Worm (Caenorhabditis elegans) whole organism, L2 larva: ENCODE data around the gene srb-11.

ENCODE experiments used
- F13H6.1 ChIP-seq: sonication (generic microtip); optimal IDR thresholded peaks from 2 replicates; lab custom pipeline; 2016; ENCODE audit warnings: missing genetic modification characterization, missing compliant biosample characterization
- R02D3.7 ChIP-seq: fragments of 150-350 bp; optimal IDR thresholded peaks from 2 replicates; lab custom pipeline; 2014; ENCODE audit warnings: missing biosample characterization, missing genetic modification characterization
- Y55F3AM.14 ChIP-seq: fragments of 200-800 bp; sonication (Bioruptor generic); optimal IDR thresholded peaks from 2 replicates; lab custom pipeline; 2018; ENCODE audit warnings: mild to moderate bottlenecking, missing genetic modification characterization, missing compliant biosample characterization
- ZK546.5 ChIP-seq: sonication (generic microtip); optimal IDR thresholded peaks from 2 replicates; lab custom pipeline; 2017; ENCODE audit warnings: missing biosample characterization, missing genetic modification characterization
- alr-1 ChIP-seq: fragments of 150-350 bp; optimal IDR thresholded peaks from 2 replicates; lab custom pipeline; 2014; ENCODE audit warnings: missing biosample characterization, missing genetic modification characterization
- aly-2 ChIP-seq: fragments of 150-350 bp; optimal IDR thresholded peaks from 2 replicates; lab custom pipeline; 2014; ENCODE audit warnings: missing biosample characterization, missing genetic modification characterization
- ama-1 ChIP-seq: fragments of 150-350 bp; optimal IDR thresholded peaks from 2 replicates; lab custom pipeline; 2018; ENCODE audit warnings: inconsistent platforms
- blmp-1 ChIP-seq: sonication (generic microtip); optimal IDR thresholded peaks from 2 replicates; lab custom pipeline; 2017; ENCODE audit warnings: missing genetic modification characterization, mild to moderate bottlenecking, missing compliant biosample characterization, antibody characterized with exemption, moderate library complexity; ENCODE audit not compliant: insufficient read depth
- ceh-16 ChIP-seq: fragments of 150-350 bp; optimal IDR thresholded peaks from 2 replicates; lab custom pipeline; 2014; ENCODE audit warnings: missing biosample characterization, missing genetic modification characterization
- ceh-82 ChIP-seq: fragments of 150-350 bp; optimal IDR thresholded peaks from 2 replicates; lab custom pipeline; 2014; ENCODE audit warnings: missing biosample characterization, missing genetic modification characterization
- crh-2 ChIP-seq: sonication (generic microtip); optimal IDR thresholded peaks from 2 replicates; lab custom pipeline; 2017; ENCODE audit warnings: missing biosample characterization, missing genetic modification characterization
- dmd-4 ChIP-seq: sonication (generic microtip); optimal IDR thresholded peaks from 2 replicates; lab custom pipeline; 2017; ENCODE audit warnings: missing biosample characterization, missing genetic modification characterization
- egl-27 ChIP-seq: sonication (generic microtip); optimal IDR thresholded peaks from 3 replicates; lab custom pipeline; 2017; ENCODE audit warnings: missing biosample characterization, missing genetic modification reagents, missing genetic modification characterization
- elt-1 ChIP-seq: fragments of 150-350 bp; optimal IDR thresholded peaks from 2 replicates; lab custom pipeline; 2014; ENCODE audit warnings: missing biosample characterization, missing genetic modification characterization
- elt-3 ChIP-seq: sonication (generic microtip); optimal IDR thresholded peaks from 2 replicates; lab custom pipeline; 2017; ENCODE audit warnings: missing biosample characterization, missing genetic modification characterization
- fos-1 ChIP-seq: fragments of 150-350 bp; optimal IDR thresholded peaks from 2 replicates; lab custom pipeline; 2014; ENCODE audit warnings: missing biosample characterization, missing genetic modification characterization
- gmeb-1 ChIP-seq: fragments of 150-350 bp; optimal IDR thresholded peaks from 2 replicates; lab custom pipeline; 2014; ENCODE audit warnings: missing biosample characterization, missing genetic modification characterization
- lin-11 ChIP-seq: fragments of 150-350 bp; sonication (generic microtip); optimal IDR thresholded peaks from 2 replicates; lab custom pipeline; 2014; ENCODE audit warnings: missing biosample characterization, missing genetic modification characterization, inconsistent platforms, mixed read lengths
- lin-13 ChIP-seq: fragments of 150-350 bp; optimal IDR thresholded peaks from 2 replicates; lab custom pipeline; 2014; ENCODE audit warnings: missing biosample characterization, missing genetic modification reagents, missing genetic modification characterization
- lin-39 ChIP-seq: fragments of 150-350 bp; optimal IDR thresholded peaks from 2 replicates; lab custom pipeline; 2014; ENCODE audit warnings: missing biosample characterization, missing genetic modification reagents, missing genetic modification characterization
- lsy-2 ChIP-seq, 2 experiments: fragments of 150-350 bp in 1 of 2; sonication (generic microtip) in 1 of 2; optimal IDR thresholded peaks; 2 replicates each; lab custom pipeline; 2014 to 2017; ENCODE audit warnings: missing biosample characterization in 2 of 2, missing genetic modification characterization in 2 of 2
- mab-5 ChIP-seq: fragments of 150-350 bp; optimal IDR thresholded peaks from 2 replicates; lab custom pipeline; 2014; ENCODE audit warnings: missing biosample characterization, missing genetic modification characterization
- mbf-1 ChIP-seq: sonication (generic microtip); optimal IDR thresholded peaks from 2 replicates; lab custom pipeline; 2017; ENCODE audit warnings: missing biosample characterization, missing genetic modification characterization
- mdl-1 ChIP-seq, 2 experiments: fragments of 150-350 bp in 1 of 2; sonication (generic microtip) in 1 of 2; optimal IDR thresholded peaks; 2 replicates each; lab custom pipeline; 2017; ENCODE audit warnings: missing biosample characterization in 2 of 2, missing genetic modification characterization in 2 of 2
- nhr-10 ChIP-seq: sonication (generic microtip); optimal IDR thresholded peaks from 2 replicates; lab custom pipeline; 2017; ENCODE audit warnings: missing biosample characterization, missing genetic modification characterization
- nhr-11 ChIP-seq: fragments of 150-350 bp; optimal IDR thresholded peaks from 2 replicates; lab custom pipeline; 2014; ENCODE audit warnings: missing biosample characterization, missing genetic modification characterization
- nhr-12 ChIP-seq: fragments of 150-350 bp; optimal IDR thresholded peaks from 2 replicates; lab custom pipeline; 2014; ENCODE audit warnings: missing biosample characterization, missing genetic modification characterization
- nhr-129 ChIP-seq: fragments of 150-350 bp; optimal IDR thresholded peaks from 2 replicates; lab custom pipeline; 2014; ENCODE audit warnings: missing biosample characterization, missing genetic modification characterization
- nhr-23 ChIP-seq: fragments of 150-350 bp; optimal IDR thresholded peaks from 2 replicates; lab custom pipeline; 2014; ENCODE audit warnings: missing biosample characterization, missing genetic modification reagents, missing genetic modification characterization
- nhr-237 ChIP-seq: fragments of 150-350 bp; optimal IDR thresholded peaks from 2 replicates; lab custom pipeline; 2014; ENCODE audit warnings: missing biosample characterization, missing genetic modification characterization
- nhr-25 ChIP-seq: fragments of 150-350 bp; sonication (generic microtip); optimal IDR thresholded peaks from 3 replicates; lab custom pipeline; 2014; ENCODE audit warnings: missing biosample characterization, missing genetic modification characterization
- nhr-6 ChIP-seq: fragments of 150-350 bp; optimal IDR thresholded peaks from 2 replicates; lab custom pipeline; 2014; ENCODE audit warnings: missing biosample characterization, missing genetic modification characterization
- nhr-77 ChIP-seq: fragments of 150-350 bp; optimal IDR thresholded peaks from 2 replicates; lab custom pipeline; 2014; ENCODE audit warnings: missing biosample characterization, missing genetic modification characterization
- peb-1 ChIP-seq: fragments of 150-350 bp; optimal IDR thresholded peaks from 2 replicates; lab custom pipeline; 2014; ENCODE audit warnings: missing biosample characterization, missing genetic modification characterization
- sem-4 ChIP-seq: fragments of 150-350 bp; optimal IDR thresholded peaks from 2 replicates; lab custom pipeline; 2014; ENCODE audit warnings: missing biosample characterization, missing genetic modification reagents, missing genetic modification characterization
- skn-1 ChIP-seq: sonication (generic microtip); optimal IDR thresholded peaks from 2 replicates; lab custom pipeline; 2017; ENCODE audit warnings: missing biosample characterization, missing genetic modification characterization
- sma-3 ChIP-seq: sonication (generic microtip); optimal IDR thresholded peaks from 2 replicates; lab custom pipeline; 2016; ENCODE audit warnings: missing genetic modification reagents, missing genetic modification characterization, missing compliant biosample characterization
- sma-9 ChIP-seq, 2 experiments: fragments of 150-350 bp in 1 of 2; sonication (generic microtip) in 1 of 2; optimal IDR thresholded peaks; 2 replicates each; lab custom pipeline; 2014 to 2016; ENCODE audit warnings: missing genetic modification characterization in 2 of 2, mild to moderate bottlenecking in 1 of 2, missing biosample characterization in 1 of 2, missing compliant biosample characterization in 1 of 2, missing genetic modification reagents in 1 of 2, moderate library complexity in 1 of 2
- snpc-4 ChIP-seq: fragments of 150-350 bp; optimal IDR thresholded peaks from 2 replicates; lab custom pipeline; 2014; ENCODE audit warnings: missing biosample characterization, missing genetic modification characterization
- unc-39 ChIP-seq: fragments of 150-350 bp; optimal IDR thresholded peaks from 2 replicates; lab custom pipeline; 2014; ENCODE audit warnings: missing biosample characterization, missing genetic modification characterization
- unc-55 ChIP-seq: fragments of 150-350 bp; sonication (generic microtip); optimal IDR thresholded peaks from 3 replicates; lab custom pipeline; 2014; ENCODE audit warnings: missing biosample characterization, missing genetic modification reagents, missing genetic modification characterization
- zag-1 ChIP-seq: fragments of 150-350 bp; optimal IDR thresholded peaks from 2 replicates; lab custom pipeline; 2014; ENCODE audit warnings: missing biosample characterization, missing genetic modification characterization
- ztf-1 ChIP-seq: fragments of 200-800 bp; sonication (Bioruptor generic); conservative IDR thresholded peaks from 2 replicates; pipeline ENCODE4 v1.3.6; 2022; ENCODE audit warnings: missing genetic modification characterization, missing compliant biosample characterization
- ztf-11 ChIP-seq: sonication (generic microtip); optimal IDR thresholded peaks from 2 replicates; lab custom pipeline; 2017; ENCODE audit warnings: missing biosample characterization, missing genetic modification characterization
- ztf-4 ChIP-seq: fragments of 150-350 bp; optimal IDR thresholded peaks from 2 replicates; lab custom pipeline; 2014; ENCODE audit warnings: missing biosample characterization, missing genetic modification characterization

Gene srb-11

ce11 chrIII:6464113-6464571 is 28.6 kb downstream of the srb-11 start (continued):
- peak; percentile 65 for TF ChIP-seq blmp-1 (tag; lab: Kevin White, UChicago)
- peak; percentile 89 for TF ChIP-seq Y55F3AM.14 (GFP tag; lab: Kevin White, UChicago)
- TF ChIP-seq elt-3 (tag; lab: Kevin White, UChicago) = no peak
- peak; percentile 10 for TF ChIP-seq nhr-6 (tag; lab: Kevin White, UChicago)
- TF ChIP-seq ceh-16 (tag; lab: Kevin White, UChicago) = peak; percentile 62
- TF ChIP-seq R02D3.7 (tag; lab: Kevin White, UChicago) = no peak
- TF ChIP-seq ztf-4 = peak; percentile 43
- TF ChIP-seq zag-1 (tag; lab: Kevin White, UChicago) = peak; percentile 73
- peak; percentile 83 for TF ChIP-seq nhr-129 (tag; lab: Kevin White, UChicago)
- TF ChIP-seq ama-1 (lab: Kevin White, UChicago) = peak; percentile 85
- TF ChIP-seq ceh-82 (tag; lab: Kevin White, UChicago) = peak; percentile 66
- peak; percentile 85 to 92 for TF ChIP-seq mdl-1 (tag; optimal IDR thresholded peaks at IDR 0.05; lab: Kevin White, UChicago)

ce11 chrIII:6463679-6464078 is 29.0 kb downstream of the srb-11 start, which contains the start of gene dlc-1:
Gene dlc-1 (minus strand): TSS chrIII:6463779.
- no peak for TF ChIP-seq mab-5 (tag; lab: Kevin White, UChicago)
- no peak for TF ChIP-seq nhr-23 (tag; lab: Kevin White, UChicago)
- TF ChIP-seq ztf-1 (GFP tag; lab: Robert Waterston, UW) = no peak
- TF ChIP-seq ztf-11 (tag; lab: Kevin White, UChicago) = no peak
- TF ChIP-seq skn-1 = no peak
- TF ChIP-seq blmp-1 (tag; lab: Kevin White, UChicago) = no peak
- TF ChIP-seq crh-2 (tag; lab: Kevin White, UChicago) = no peak
- no peak for TF ChIP-seq lin-39 (tag; lab: Kevin White, UChicago)
- TF ChIP-seq alr-1 (tag; lab: Kevin White, UChicago) = no peak
- TF ChIP-seq R02D3.7 (tag; lab: Kevin White, UChicago) = no peak
- no peak for TF ChIP-seq peb-1
- TF ChIP-seq ZK546.5 = no peak
- TF ChIP-seq sma-9 (GFP tag; optimal IDR thresholded peaks at IDR 0.05; lab: Kevin White, UChicago) = no peak
- no peak for TF ChIP-seq sma-9 (tag; optimal IDR thresholded peaks at IDR 0.05; lab: Kevin White, UChicago)
- TF ChIP-seq, all 48 proteins: peak for 0

ce11 chrIII:6462610-6463009 is 30.1 kb downstream of the srb-11 start, which contains the start of gene T26A5.8:
Gene T26A5.8 (minus strand): TSS chrIII:6462856.
- TF ChIP-seq blmp-1 (tag; lab: Kevin White, UChicago) = no peak
- peak; percentile 19 for TF ChIP-seq nhr-6 (tag; lab: Kevin White, UChicago)
- no peak for TF ChIP-seq sma-9 (GFP tag; optimal IDR thresholded peaks at IDR 0.05; lab: Kevin White, UChicago)
- TF ChIP-seq sma-9 (tag; optimal IDR thresholded peaks at IDR 0.05; lab: Kevin White, UChicago) = no peak
- TF ChIP-seq sma-3 (GFP tag; lab: Kevin White, UChicago) = peak; percentile 45
- TF ChIP-seq lin-39 (tag; lab: Kevin White, UChicago) = no peak
- peak; percentile 10 for TF ChIP-seq crh-2 (tag; lab: Kevin White, UChicago)
- TF ChIP-seq alr-1 (tag; lab: Kevin White, UChicago) = no peak
- TF ChIP-seq peb-1 = no peak
- TF ChIP-seq ztf-1 (GFP tag; lab: Robert Waterston, UW) = no peak
- TF ChIP-seq gmeb-1 (tag; lab: Kevin White, UChicago) = no peak
- peak; percentile 25 for TF ChIP-seq nhr-129 (tag; lab: Kevin White, UChicago)
- no peak for TF ChIP-seq ceh-16 (tag; lab: Kevin White, UChicago)
- TF ChIP-seq nhr-25 (tag; lab: Kevin White, UChicago) = no peak
- no peak for TF ChIP-seq mab-5 (tag; lab: Kevin White, UChicago)
- TF ChIP-seq mdl-1 (tag; optimal IDR thresholded peaks at IDR 0.05; lab: Kevin White, UChicago) = no peak
- no peak for TF ChIP-seq zag-1 (tag; lab: Kevin White, UChicago)
- no peak for TF ChIP-seq lin-11 (tag; lab: Kevin White, UChicago)
- TF ChIP-seq sem-4 (tag; lab: Kevin White, UChicago) = no peak
- TF ChIP-seq nhr-11 (tag; lab: Kevin White, UChicago) = no peak
- no peak for TF ChIP-seq R02D3.7 (tag; lab: Kevin White, UChicago)
- TF ChIP-seq unc-55 (GFP tag; lab: Kevin White, UChicago) = no peak
- TF ChIP-seq ztf-4 = peak; percentile 29
- TF ChIP-seq F13H6.1 (tag; lab: Kevin White, UChicago) = no peak
- no peak for TF ChIP-seq mbf-1 (tag; lab: Kevin White, UChicago)
- peak; percentile 56 for TF ChIP-seq ama-1 (lab: Kevin White, UChicago)
- TF ChIP-seq snpc-4 (tag; lab: Kevin White, UChicago) = no peak
- TF ChIP-seq ceh-82 (tag; lab: Kevin White, UChicago) = no peak
- no peak for TF ChIP-seq nhr-23 (tag; lab: Kevin White, UChicago)
- no peak for TF ChIP-seq nhr-77 (tag; lab: Kevin White, UChicago)
- TF ChIP-seq elt-3 (tag; lab: Kevin White, UChicago) = no peak
- peak; percentile 15 for TF ChIP-seq lin-13 (GFP tag; lab: Kevin White, UChicago)
- no peak for TF ChIP-seq Y55F3AM.14 (GFP tag; lab: Kevin White, UChicago)
- TF ChIP-seq unc-39 (tag; lab: Kevin White, UChicago) = no peak
- no peak for TF ChIP-seq ztf-11 (tag; lab: Kevin White, UChicago)
- TF ChIP-seq lsy-2 (tag; optimal IDR thresholded peaks at IDR 0.05; lab: Kevin White, UChicago) = peak in 1 of 2 experiments; percentile 58
- TF ChIP-seq aly-2 (tag; lab: Kevin White, UChicago) = no peak
- no peak for TF ChIP-seq dmd-4 (tag; lab: Kevin White, UChicago)
- TF ChIP-seq nhr-12 (tag; lab: Kevin White, UChicago) = no peak
- no peak for TF ChIP-seq skn-1
- no peak for TF ChIP-seq ZK546.5
- no peak for TF ChIP-seq egl-27 (tag; lab: Kevin White, UChicago)
- TF ChIP-seq nhr-10 (tag; lab: Kevin White, UChicago) = no peak
- TF ChIP-seq fos-1 (tag; lab: Kevin White, UChicago) = no peak
- TF ChIP-seq nhr-237 (tag; lab: Kevin White, UChicago) = no peak
- TF ChIP-seq elt-1 (tag; lab: Kevin White, UChicago) = no peak
